Fruit fly (Drosophila melanogaster) whole organism, pupa: ENCODE results near the gene CG32651.

ENCODE experiments used
- CG32121 ChIP-seq: fragments of 200-800 bp; sonication (Bioruptor generic); IDR thresholded peaks from 2 replicates; pipeline ENCODE4 v1.3.6; 2022; ENCODE audit warnings: missing biosample characterization, missing genetic modification characterization
- CG9948 ChIP-seq: fragments of 200-800 bp; sonication (Bioruptor generic); optimal IDR thresholded peaks from 2 replicates; lab custom pipeline; 2018; ENCODE audit warnings: missing biosample characterization, mild to moderate bottlenecking, missing genetic modification characterization, moderate library complexity
- D1 ChIP-seq: fragments of 200-800 bp; sonication (Bioruptor generic); optimal IDR thresholded peaks from 2 replicates; lab custom pipeline; 2018; ENCODE audit warnings: missing biosample characterization, mild to moderate bottlenecking, missing genetic modification characterization, moderate library complexity
- EcR ChIP-seq: fragments of 200-800 bp; sonication (Bioruptor generic); optimal IDR thresholded peaks from 3 replicates; lab custom pipeline; 2019; ENCODE audit warnings: missing biosample characterization, missing genetic modification characterization, mild to moderate bottlenecking, moderate library complexity, missing genetic modification reagents
- Ets98B ChIP-seq: fragments of 200-800 bp; sonication (Bioruptor generic); IDR thresholded peaks from 2 replicates; pipeline ENCODE4 v1.3.6; 2022; ENCODE audit warnings: missing biosample characterization, missing genetic modification characterization
- Pif1B ChIP-seq: fragments of 200-800 bp; sonication (Bioruptor generic); optimal IDR thresholded peaks from 3 replicates; lab custom pipeline; 2016; ENCODE audit warnings: missing biosample characterization, missing genetic modification characterization
- fd96Ca ChIP-seq: fragments of 200-800 bp; sonication (Bioruptor generic); IDR thresholded peaks from 3 replicates; pipeline ENCODE4 v1.3.6; 2022; ENCODE audit warnings: missing biosample characterization, missing genetic modification characterization
- gl ChIP-seq: fragments of 200-800 bp; sonication (Bioruptor generic); optimal IDR thresholded peaks from 2 replicates; lab custom pipeline; 2018; ENCODE audit warnings: missing biosample characterization, mild to moderate bottlenecking, missing genetic modification characterization

dm6 chrX:12408377-12408911, at the start of gene CG32651, which contains the start of gene CG2574:
- TF ChIP-seq EcR (GFP tag; lab: Kevin White, UChicago) (no peak), CG9948 (tag; lab: Kevin White, UChicago) (no peak), fd96Ca (no peak), CG32121 (GFP tag; lab: Robert Waterston, UW) (no peak), gl (tag; lab: Kevin White, UChicago) (no peak), Pif1B (GFP tag; lab: Kevin White, UChicago) (no peak), D1 (no peak), Ets98B (GFP tag; lab: Robert Waterston, UW) (no peak)
